Worm (Caenorhabditis elegans): Measurements from ENCODE around the gene R02D5.9.

ce11 chrV:14505745-14506214 lies 5.1 kb downstream of the R02D5.9 start:
- TF ChIP-seq nhr-10 (tag; optimal IDR thresholded peaks at IDR 0.05) (no peak), dmd-6 (GFP tag; IDR thresholded peaks at IDR 0.05) (peak; percentile 75), hif-1 (tag; optimal IDR thresholded peaks at IDR 0.05) (no peak), snpc-1.2 (GFP tag; IDR thresholded peaks at IDR 0.05) (no peak), mdt-29 (GFP tag; IDR thresholded peaks at IDR 0.05) (no peak), ZK546.5 (tag; optimal IDR thresholded peaks at IDR 0.05) (no peak), nhr-77 (tag; optimal IDR thresholded peaks at IDR 0.05) (no peak), unc-39 (tag; optimal IDR thresholded peaks at IDR 0.05) (no peak), ceh-20 (GFP tag; IDR thresholded peaks at IDR 0.05) (no peak)

Measured in whole organism, L4 larva.